Fruit fly (Drosophila melanogaster): Measurements from ENCODE around the gene CG18628.
A peak's percentile ranks its signal among the peaks of the same experiment; 100 is the strongest.

The CG18628 gene

DNA sequence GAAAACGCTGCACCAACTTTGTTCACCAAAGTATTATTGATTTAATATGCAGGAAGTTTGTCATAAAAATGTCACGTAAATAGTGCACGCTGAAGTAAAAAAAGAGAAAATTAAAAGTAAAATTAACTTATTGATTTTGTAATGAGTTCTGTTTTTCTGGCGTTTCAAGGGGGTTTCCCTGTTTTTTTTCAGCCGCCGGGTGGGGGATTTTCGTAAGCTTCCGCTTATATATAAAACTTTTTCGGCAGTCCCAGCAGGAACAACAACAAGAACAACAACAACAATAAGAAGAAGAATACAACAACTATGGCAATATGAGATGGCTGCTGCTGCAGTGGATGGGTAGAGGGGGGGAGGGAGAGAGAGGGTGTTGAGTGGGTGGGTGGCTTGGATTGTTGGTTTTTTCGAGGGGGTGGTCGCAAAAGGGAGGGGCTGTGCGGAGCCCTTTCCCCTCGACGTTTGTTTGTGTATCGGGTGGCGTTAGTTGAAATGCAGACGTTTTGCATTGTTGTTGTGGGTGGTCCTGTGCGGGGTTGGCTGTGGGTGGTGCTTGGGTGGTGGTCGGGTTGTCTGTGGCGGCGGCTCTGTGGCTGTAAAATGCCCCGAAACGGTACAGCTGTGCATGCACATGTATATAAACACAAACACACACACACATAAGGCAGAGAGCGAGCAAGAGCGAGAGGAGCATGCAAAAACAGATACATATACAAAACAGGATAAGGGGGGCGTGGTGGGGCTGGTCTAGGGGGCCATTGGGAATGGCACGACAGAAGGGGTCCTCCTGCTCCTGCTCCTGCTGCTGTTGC lies 30.3 kb downstream of the CG18628 start:
- no peak for TF ChIP-seq CG12605 (GFP tag; IDR thresholded peaks at IDR 0.05)
- TF ChIP-seq Snoo (tag; optimal IDR thresholded peaks at IDR 0.05): no peak
- TF ChIP-seq CG9948 (tag; optimal IDR thresholded peaks at IDR 0.05): no peak
- TF ChIP-seq Pif1B (GFP tag; optimal IDR thresholded peaks at IDR 0.05): no peak

DNA sequence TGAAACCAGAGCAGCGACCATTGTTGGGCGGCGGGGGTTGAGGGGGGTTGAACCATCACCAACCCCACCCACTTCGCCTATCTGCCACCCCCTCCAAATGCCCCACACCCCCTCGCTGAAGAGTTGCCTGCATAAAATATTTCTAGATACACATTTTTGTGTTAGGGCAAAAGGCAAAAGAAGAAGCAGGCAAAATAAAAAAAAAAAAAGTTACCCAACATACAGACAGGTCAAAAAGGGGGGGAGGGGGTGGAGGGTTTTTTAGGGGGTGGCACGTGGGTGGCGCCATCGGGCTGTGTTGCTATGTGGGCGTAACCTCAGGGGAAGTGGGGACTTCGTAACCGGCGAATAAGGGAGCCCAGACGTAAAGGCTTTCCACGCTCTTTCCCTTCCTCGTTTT lies 33.0 kb downstream of the CG18628 start:
- TF ChIP-seq CG8159 (tag; optimal IDR thresholded peaks at IDR 0.05) (no peak), Pif1A (GFP tag; optimal IDR thresholded peaks at IDR 0.05) (no peak)

DNA sequence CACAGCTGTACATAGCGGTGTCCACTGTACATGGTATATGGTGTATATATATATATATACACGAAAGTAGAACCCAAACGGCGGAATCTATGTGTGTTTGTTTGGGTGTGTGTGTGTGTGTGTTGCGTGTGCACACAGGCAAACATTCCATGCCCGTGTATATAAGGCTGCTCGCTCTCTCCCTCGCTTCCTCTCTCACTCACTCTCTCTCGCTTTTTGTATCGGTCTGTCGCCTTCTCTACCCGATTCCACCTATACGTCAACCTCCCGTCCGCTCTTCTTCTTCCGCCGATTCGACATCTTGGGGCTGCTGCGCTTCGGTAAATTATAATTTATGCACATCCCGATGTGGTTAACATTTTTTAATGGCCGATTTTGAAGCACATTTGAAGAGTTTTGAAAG lies 34.6 kb downstream of the CG18628 start:
- peak; percentile 21; the same call in 1 of the 2 replicates for TF ChIP-seq Ets98B (GFP tag; IDR thresholded peaks at IDR 0.05)
- no peak for TF ChIP-seq fd96Ca (GFP tag; IDR thresholded peaks at IDR 0.05)
- TF ChIP-seq CG12605 (GFP tag; IDR thresholded peaks at IDR 0.05): no peak
- TF ChIP-seq Snoo (tag; optimal IDR thresholded peaks at IDR 0.05): no peak
- TF ChIP-seq CG15710 (tag; optimal IDR thresholded peaks at IDR 0.05): no peak
- TF ChIP-seq EcR (GFP tag; optimal IDR thresholded peaks at IDR 0.05): peak; percentile 12
- 0 out of 2 replicates have a peak, but pooled peaks have one; percentile 32 for TF ChIP-seq CG32121 (GFP tag; IDR thresholded peaks at IDR 0.05)
- TF ChIP-seq CG9948 (tag; optimal IDR thresholded peaks at IDR 0.05): no peak
- no peak for TF ChIP-seq rn (GFP tag; IDR thresholded peaks at IDR 0.05)
- TF ChIP-seq CG13204 (GFP tag; optimal IDR thresholded peaks at IDR 0.05): peak; percentile 9
- TF ChIP-seq CG8159 (tag; optimal IDR thresholded peaks at IDR 0.05): no peak
- no peak for TF ChIP-seq CG8301 (tag; optimal IDR thresholded peaks at IDR 0.05)

DNA sequence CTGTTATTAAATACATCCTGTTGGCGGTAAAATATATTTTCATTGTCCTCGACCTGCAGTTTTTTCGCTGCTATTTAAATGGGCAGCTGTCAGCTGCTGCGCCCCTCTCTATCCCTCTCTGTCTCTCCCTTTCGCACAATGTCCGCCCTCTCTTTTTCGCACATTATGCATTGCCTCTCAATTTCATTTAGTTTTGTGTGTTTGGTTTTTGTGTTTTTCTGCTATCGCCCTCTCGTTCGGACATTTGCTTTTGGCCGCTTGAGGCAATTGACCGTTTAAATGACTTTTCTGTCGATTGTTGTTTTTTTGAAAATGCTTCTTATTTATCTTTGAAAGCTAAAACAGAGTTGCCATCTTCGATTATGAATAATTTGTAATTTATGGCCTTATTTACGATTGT lies 35.4 kb downstream of the CG18628 start:
- 0 out of 3 replicates have a peak, but pooled peaks have one; percentile 15 for TF ChIP-seq fd96Ca (GFP tag; IDR thresholded peaks at IDR 0.05)
- no peak; the same call in 1 of the 2 replicates for TF ChIP-seq Ets98B (GFP tag; IDR thresholded peaks at IDR 0.05)

DNA sequence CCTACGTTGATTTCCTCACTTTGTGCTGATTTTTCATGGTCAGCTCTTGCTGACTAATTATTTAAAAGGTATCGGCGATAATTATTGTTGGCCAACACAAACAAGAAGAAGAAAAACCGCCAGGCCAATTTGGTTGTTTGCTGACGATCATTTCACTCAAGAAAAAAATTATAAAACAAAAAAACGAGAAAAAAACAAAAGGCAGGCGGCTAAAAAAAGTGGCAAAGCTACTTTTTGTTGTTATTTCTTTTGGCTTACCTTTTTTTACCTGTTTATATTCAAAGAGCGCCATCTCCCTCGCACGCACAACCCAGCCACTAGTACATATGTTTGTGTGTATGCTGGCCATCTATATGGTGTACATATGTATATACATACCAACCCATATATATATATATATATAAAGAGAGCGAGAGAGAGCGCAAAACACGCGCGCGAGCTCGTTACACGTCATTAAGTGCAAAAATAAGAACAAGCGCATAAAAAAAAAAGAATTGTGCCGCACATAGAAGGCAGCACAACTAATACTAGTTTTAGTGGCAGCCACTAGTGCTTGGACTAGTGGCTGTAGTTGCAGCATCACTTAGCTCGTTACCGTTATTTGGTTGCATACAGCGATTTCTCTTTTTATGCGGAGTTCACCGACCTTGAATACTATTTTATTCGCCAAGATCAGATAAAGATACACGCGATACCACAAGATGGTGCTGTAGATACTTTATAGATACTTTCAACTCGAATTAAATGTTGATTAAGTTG lies 36.3 kb downstream of the CG18628 start:
- TF ChIP-seq rn (GFP tag; IDR thresholded peaks at IDR 0.05): peak; percentile 53; the same call in 1 of the 2 replicates
- TF ChIP-seq EcR (GFP tag; optimal IDR thresholded peaks at IDR 0.05): peak; percentile 73
- TF ChIP-seq CG4496 (GFP tag; IDR thresholded peaks at IDR 0.05): peak; percentile 84
- TF ChIP-seq CG14655 (GFP tag; optimal IDR thresholded peaks at IDR 0.05): peak; percentile 59
- peak; percentile 76; the same call in 2 of the 3 replicates for TF ChIP-seq fd96Ca (GFP tag; IDR thresholded peaks at IDR 0.05)
- TF ChIP-seq CG8159 (tag; optimal IDR thresholded peaks at IDR 0.05): peak; percentile 73
- TF ChIP-seq CG32121 (GFP tag; IDR thresholded peaks at IDR 0.05): peak; percentile 82
- TF ChIP-seq CG8301 (tag; optimal IDR thresholded peaks at IDR 0.05): peak; percentile 46
- peak; percentile 85 for TF ChIP-seq Ets98B (GFP tag; IDR thresholded peaks at IDR 0.05)
- TF ChIP-seq Pif1A (GFP tag; optimal IDR thresholded peaks at IDR 0.05): peak; percentile 70
- TF ChIP-seq CG9948 (tag; optimal IDR thresholded peaks at IDR 0.05): peak; percentile 42
- peak; percentile 78 for TF ChIP-seq CG12605 (GFP tag; IDR thresholded peaks at IDR 0.05)
- TF ChIP-seq CG15710 (tag; optimal IDR thresholded peaks at IDR 0.05): peak; percentile 52
- peak; percentile 67 for TF ChIP-seq Snoo (tag; optimal IDR thresholded peaks at IDR 0.05)
- peak; percentile 52 for TF ChIP-seq D1 (tag; optimal IDR thresholded peaks at IDR 0.05)
- TF ChIP-seq CG17806 (tag; optimal IDR thresholded peaks at IDR 0.05): peak; percentile 47
- peak; percentile 83 for TF ChIP-seq gl (tag; optimal IDR thresholded peaks at IDR 0.05)
- no peak for TF ChIP-seq CG10348 (GFP tag; IDR thresholded peaks at IDR 0.05)
- peak; percentile 80 for TF ChIP-seq CG13204 (GFP tag; optimal IDR thresholded peaks at IDR 0.05)
- peak; percentile 58 for TF ChIP-seq Pif1B (GFP tag; optimal IDR thresholded peaks at IDR 0.05)
- TF ChIP-seq CG34367 (tag; optimal IDR thresholded peaks at IDR 0.05): peak; percentile 59

DNA sequence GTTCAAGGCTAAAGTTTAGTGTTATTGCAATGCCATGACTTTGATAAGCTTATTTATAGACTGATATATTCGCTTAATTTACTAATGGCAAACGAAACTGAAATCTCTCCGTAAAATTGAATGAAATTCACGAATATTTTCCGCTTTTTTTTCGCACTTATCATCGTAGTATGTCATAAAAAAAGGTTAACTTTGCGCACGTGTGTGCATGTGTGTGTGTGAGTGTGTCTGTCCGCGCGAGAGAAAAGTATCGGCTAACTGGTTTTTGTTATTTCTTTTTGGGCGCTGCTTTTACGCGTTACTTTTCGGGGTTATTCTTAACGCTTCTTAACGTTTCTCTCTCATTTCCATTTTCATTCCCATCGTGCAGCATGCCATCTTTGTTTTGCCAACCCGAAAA lies 38.3 kb downstream of the CG18628 start:
- no peak for TF ChIP-seq EcR (GFP tag; optimal IDR thresholded peaks at IDR 0.05)
- TF ChIP-seq CG12605 (GFP tag; IDR thresholded peaks at IDR 0.05): no peak
- no peak for TF ChIP-seq Pif1B (GFP tag; optimal IDR thresholded peaks at IDR 0.05)
- TF ChIP-seq Pif1A (GFP tag; optimal IDR thresholded peaks at IDR 0.05): no peak
- TF ChIP-seq rn (GFP tag; IDR thresholded peaks at IDR 0.05): no peak
- no peak for TF ChIP-seq CG34367 (tag; optimal IDR thresholded peaks at IDR 0.05)
- no peak for TF ChIP-seq CG4496 (GFP tag; IDR thresholded peaks at IDR 0.05)
- no peak for TF ChIP-seq CG13204 (GFP tag; optimal IDR thresholded peaks at IDR 0.05)
- TF ChIP-seq Snoo (tag; optimal IDR thresholded peaks at IDR 0.05): no peak
- no peak for TF ChIP-seq D1 (tag; optimal IDR thresholded peaks at IDR 0.05)
- no peak for TF ChIP-seq CG14655 (GFP tag; optimal IDR thresholded peaks at IDR 0.05)
- no peak for TF ChIP-seq Ets98B (GFP tag; IDR thresholded peaks at IDR 0.05)
- TF ChIP-seq CG8159 (tag; optimal IDR thresholded peaks at IDR 0.05): no peak
- no peak for TF ChIP-seq CG8301 (tag; optimal IDR thresholded peaks at IDR 0.05)
- TF ChIP-seq gl (tag; optimal IDR thresholded peaks at IDR 0.05): no peak
- no peak for TF ChIP-seq CG17806 (tag; optimal IDR thresholded peaks at IDR 0.05)
- TF ChIP-seq CG15710 (tag; optimal IDR thresholded peaks at IDR 0.05): no peak
- TF ChIP-seq CG10348 (GFP tag; IDR thresholded peaks at IDR 0.05): no peak
- TF ChIP-seq CG9948 (tag; optimal IDR thresholded peaks at IDR 0.05): no peak
